Worm (Caenorhabditis elegans) whole organism, late embryonic: Measurements from ENCODE around the gene spin-2.

Source experiments
- K09A11.1 ChIP-seq: sonication (generic microtip); optimal IDR thresholded peaks from 2 replicates; lab custom pipeline; 2017; ENCODE audit warnings: antibody characterized with exemption, mild to moderate bottlenecking, missing genetic modification characterization, missing compliant biosample characterization; ENCODE audit not compliant: insufficient read depth
- ama-1 ChIP-seq: fragments of 150-350 bp; optimal IDR thresholded peaks from 2 replicates; lab custom pipeline; 2014
- ceh-34 ChIP-seq: sonication (generic microtip); optimal IDR thresholded peaks from 2 replicates; lab custom pipeline; 2016; ENCODE audit warnings: mild to moderate bottlenecking, missing genetic modification characterization, missing compliant biosample characterization
- dve-1 ChIP-seq: sonication (generic microtip); optimal IDR thresholded peaks from 2 replicates; lab custom pipeline; 2017; ENCODE audit warnings: antibody characterized with exemption, mild to moderate bottlenecking, missing genetic modification characterization, missing compliant biosample characterization
- fkh-10 ChIP-seq: fragments of 150-350 bp; optimal IDR thresholded peaks from 2 replicates; lab custom pipeline; 2014; ENCODE audit warnings: missing biosample characterization, missing genetic modification reagents, missing genetic modification characterization
- hlh-6 ChIP-seq: sonication (generic microtip); optimal IDR thresholded peaks from 2 replicates; lab custom pipeline; 2016; ENCODE audit warnings: missing genotype, missing genetic modification characterization, missing compliant biosample characterization
- lin-11 ChIP-seq: fragments of 200-800 bp; sonication (Bioruptor generic); optimal IDR thresholded peaks from 2 replicates; lab custom pipeline; 2018; ENCODE audit warnings: mild to moderate bottlenecking, missing genetic modification characterization, missing compliant biosample characterization
- madf-2 ChIP-seq: sonication (generic microtip); optimal IDR thresholded peaks from 2 replicates; lab custom pipeline; 2017; ENCODE audit warnings: missing genetic modification characterization, missing compliant biosample characterization
- nhr-232 ChIP-seq: sonication (generic microtip); optimal IDR thresholded peaks from 2 replicates; lab custom pipeline; 2016; ENCODE audit warnings: missing genetic modification characterization, missing compliant biosample characterization
- npax-4 ChIP-seq: sonication (generic microtip); optimal IDR thresholded peaks from 2 replicates; lab custom pipeline; 2016; ENCODE audit warnings: missing genetic modification characterization, missing compliant biosample characterization
- pqm-1 ChIP-seq: sonication (generic microtip); optimal IDR thresholded peaks from 2 replicates; lab custom pipeline; 2016; ENCODE audit warnings: missing genetic modification characterization, missing compliant biosample characterization
- sox-4 ChIP-seq: sonication (generic microtip); optimal IDR thresholded peaks from 2 replicates; lab custom pipeline; 2017; ENCODE audit warnings: mild to moderate bottlenecking, missing genetic modification characterization, inconsistent platforms, missing compliant biosample characterization
- tbx-2 ChIP-seq: sonication (generic microtip); optimal IDR thresholded peaks from 2 replicates; lab custom pipeline; 2016; ENCODE audit warnings: missing genetic modification characterization, missing compliant biosample characterization
- tbx-7 ChIP-seq: sonication (generic microtip); optimal IDR thresholded peaks from 2 replicates; lab custom pipeline; 2016; ENCODE audit warnings: missing genotype, missing genetic modification characterization, missing compliant biosample characterization

ce11 chrIV:13066044-13066443 lies 20.8 kb upstream of the spin-2 start:
- no peak for TF ChIP-seq hlh-6
- TF ChIP-seq tbx-2, result no peak
- TF ChIP-seq tbx-7 (tag; lab: Kevin White, UChicago), result no peak
- no peak for TF ChIP-seq nhr-232 (tag; lab: Kevin White, UChicago)
- TF ChIP-seq madf-2, result no peak
- TF ChIP-seq sox-4 (tag; lab: Kevin White, UChicago), result no peak
- no peak for TF ChIP-seq pqm-1 (tag; lab: Kevin White, UChicago)
- TF ChIP-seq ceh-34 (tag; lab: Kevin White, UChicago), result no peak
- no peak for TF ChIP-seq dve-1 (tag; lab: Kevin White, UChicago)
- no peak for TF ChIP-seq npax-4 (tag; lab: Kevin White, UChicago)
- no peak for TF ChIP-seq lin-11
- TF ChIP-seq ama-1, result no peak
- no peak for TF ChIP-seq K09A11.1 (tag; lab: Kevin White, UChicago)
- TF ChIP-seq fkh-10 (GFP tag; lab: Kevin White, UChicago), result no peak
